Worm (Caenorhabditis elegans) whole organism, midembryonic: ENCODE results near the gene R102.4.

ENCODE experiments used
- T22C8.4 ChIP-seq: fragments of 200-800 bp; sonication (Bioruptor generic); IDR thresholded peaks from 2 replicates; pipeline ENCODE4 v1.3.6; 2022; ENCODE audit warnings: missing genetic modification characterization, missing compliant biosample characterization
- cog-1 ChIP-seq: sonication (generic microtip); optimal IDR thresholded peaks from 2 replicates; lab custom pipeline; 2016; ENCODE audit warnings: missing genetic modification characterization, missing compliant biosample characterization
- flt-1 ChIP-seq: fragments of 200-800 bp; sonication (Bioruptor generic); IDR thresholded peaks from 2 replicates; pipeline ENCODE4 v1.3.6; 2022; ENCODE audit warnings: missing genetic modification characterization, missing compliant biosample characterization
- klf-2 ChIP-seq: fragments of 200-800 bp; sonication (Bioruptor generic); conservative IDR thresholded peaks from 2 replicates; pipeline ENCODE4 v1.3.6; 2022; ENCODE audit warnings: missing genetic modification reagents, missing genetic modification characterization, missing compliant biosample characterization
- med-1 ChIP-seq: sonication (generic microtip); optimal IDR thresholded peaks from 2 replicates; lab custom pipeline; 2017; ENCODE audit warnings: missing genetic modification characterization, mild to moderate bottlenecking, missing compliant biosample characterization, antibody characterized with exemption, missing genetic modification reagents; ENCODE audit not compliant: insufficient read depth
- ref-1 ChIP-seq: fragments of 200-800 bp; sonication (Bioruptor generic); conservative IDR thresholded peaks from 2 replicates; pipeline ENCODE4 v1.3.6; 2022; ENCODE audit warnings: missing genetic modification reagents, missing genetic modification characterization, missing compliant biosample characterization
- tab-1 ChIP-seq: fragments of 200-800 bp; sonication (Bioruptor generic); IDR thresholded peaks from 2 replicates; pipeline ENCODE4 v1.3.6; 2022; ENCODE audit warnings: missing genetic modification characterization, missing compliant biosample characterization
- ztf-23 ChIP-seq: fragments of 200-800 bp; sonication (Bioruptor generic); IDR thresholded peaks from 2 replicates; pipeline ENCODE4 v1.3.6; 2022; ENCODE audit warnings: missing genetic modification reagents, missing genetic modification characterization, missing compliant biosample characterization
- ztf-29 ChIP-seq: fragments of 200-800 bp; sonication (Bioruptor generic); IDR thresholded peaks from 2 replicates; pipeline ENCODE4 v1.3.6; 2022; ENCODE audit warnings: missing genetic modification reagents, missing genetic modification characterization, missing compliant biosample characterization

R102.4 gene

ce11 chrIV:10695203-10695602, at the start of gene R102.4:
Gene R102.4, minus strand, starts transcription at chrIV:10695303.
- TF ChIP-seq ztf-23 (no peak), tab-1 (no peak), ztf-29 (GFP tag; lab: Robert Waterston, UW) (no peak), T22C8.4 (GFP tag; lab: Robert Waterston, UW) (no peak)

ce11 chrIV:10744475-10744874, 49.4 kb upstream of the R102.4 start, which contains the start of gene T25B9.3:
Gene T25B9.3, plus strand, starts transcription at chrIV:10744775.
- TF ChIP-seq flt-1 (GFP tag; lab: Robert Waterston, UW) (no peak), ztf-29 (GFP tag; lab: Robert Waterston, UW) (no peak), ref-1 (GFP tag; lab: Robert Waterston, UW) (no peak), cog-1 (tag; lab: Kevin White, UChicago) (no peak), ztf-23 (no peak), med-1 (GFP tag; lab: Kevin White, UChicago) (no peak), klf-2 (GFP tag; lab: Robert Waterston, UW) (no peak), tab-1 (no peak), T22C8.4 (GFP tag; lab: Robert Waterston, UW) (no peak)

- TF ChIP-seq med-1 (GFP tag; lab: Kevin White, UChicago) (no peak), ref-1 (GFP tag; lab: Robert Waterston, UW) (no peak), ztf-29 (GFP tag; lab: Robert Waterston, UW) (no peak), ztf-23 (no peak), tab-1 (no peak), flt-1 (GFP tag; lab: Robert Waterston, UW) (no peak), klf-2 (GFP tag; lab: Robert Waterston, UW) (no peak), cog-1 (tag; lab: Kevin White, UChicago) (no peak), T22C8.4 (GFP tag; lab: Robert Waterston, UW) (no peak)
These were observed 43.2 kb upstream of the R102.4 start, which contains the start of gene ssp-34 for ce11 chrIV:10738328-10738727. Gene ssp-34, minus strand, starts transcription at chrIV:10738602.

ce11 chrIV:10737011-10737553, 42.0 kb upstream of the R102.4 start, which contains the start of gene grl-21:
Gene grl-21, plus strand, starts transcription at chrIV:10737474.
- no peak for TF ChIP-seq cog-1 (tag; lab: Kevin White, UChicago)
- no peak for TF ChIP-seq ztf-29 (GFP tag; lab: Robert Waterston, UW)
- no peak for TF ChIP-seq ref-1 (GFP tag; lab: Robert Waterston, UW)
- TF ChIP-seq flt-1 (GFP tag; lab: Robert Waterston, UW): no peak
- no peak for TF ChIP-seq tab-1
- no peak for TF ChIP-seq T22C8.4 (GFP tag; lab: Robert Waterston, UW)
- no peak for TF ChIP-seq med-1 (GFP tag; lab: Kevin White, UChicago)
- no peak for TF ChIP-seq ztf-23
- TF ChIP-seq klf-2 (GFP tag; lab: Robert Waterston, UW): no peak

- TF ChIP-seq T22C8.4 (GFP tag; lab: Robert Waterston, UW): peak; percentile 68
- TF ChIP-seq ref-1 (GFP tag; lab: Robert Waterston, UW): no peak
These were observed 39.7 kb upstream of the R102.4 start, which contains the start of the genes orc-5 and cyb-1 for ce11 chrIV:10734527-10735436. Gene orc-5, minus strand, starts transcription at chrIV:10734588. Gene cyb-1, plus strand, starts transcription at chrIV:10735216.

ce11 chrIV:10727734-10728133, 32.6 kb upstream of the R102.4 start, which contains the start of gene ZC168.2:
Gene ZC168.2, plus strand, starts transcription at chrIV:10728034.
- TF ChIP-seq med-1 (GFP tag; lab: Kevin White, UChicago) (no peak), ztf-23 (no peak), cog-1 (tag; lab: Kevin White, UChicago) (no peak), T22C8.4 (GFP tag; lab: Robert Waterston, UW) (no peak), flt-1 (GFP tag; lab: Robert Waterston, UW) (no peak), ztf-29 (GFP tag; lab: Robert Waterston, UW) (no peak), klf-2 (GFP tag; lab: Robert Waterston, UW) (no peak), tab-1 (no peak), ref-1 (GFP tag; lab: Robert Waterston, UW) (no peak)

- no peak for TF ChIP-seq ztf-29 (GFP tag; lab: Robert Waterston, UW)
- TF ChIP-seq klf-2 (GFP tag; lab: Robert Waterston, UW): no peak
- TF ChIP-seq flt-1 (GFP tag; lab: Robert Waterston, UW): no peak
- no peak for TF ChIP-seq ztf-23
- TF ChIP-seq ref-1 (GFP tag; lab: Robert Waterston, UW): no peak
These were observed 23.8 kb upstream of the R102.4 start for ce11 chrIV:10718865-10719264.

- TF ChIP-seq ref-1 (GFP tag; lab: Robert Waterston, UW) (no peak), tab-1 (no peak), T22C8.4 (GFP tag; lab: Robert Waterston, UW) (no peak), ztf-23 (no peak), ztf-29 (GFP tag; lab: Robert Waterston, UW) (no peak), flt-1 (GFP tag; lab: Robert Waterston, UW) (no peak), cog-1 (tag; lab: Kevin White, UChicago) (no peak)
These were observed 23.0 kb upstream of the R102.4 start for ce11 chrIV:10718075-10718474.

- TF ChIP-seq ztf-29 (GFP tag; lab: Robert Waterston, UW): no peak
- TF ChIP-seq tab-1: no peak
- no peak for TF ChIP-seq ztf-23
- no peak for TF ChIP-seq med-1 (GFP tag; lab: Kevin White, UChicago)
- TF ChIP-seq ref-1 (GFP tag; lab: Robert Waterston, UW): no peak
- no peak for TF ChIP-seq klf-2 (GFP tag; lab: Robert Waterston, UW)
- TF ChIP-seq cog-1 (tag; lab: Kevin White, UChicago): no peak
These were observed 21.2 kb upstream of the R102.4 start, which contains the start of gene ncx-3 for ce11 chrIV:10716348-10716747. Gene ncx-3, plus strand, starts transcription at chrIV:10716648.
